Worm (Caenorhabditis elegans) whole organism, late embryonic: Measurements from ENCODE around the gene C43D7.8.

Experiments used
- C08G9.2 ChIP-seq: sonication (generic microtip); optimal IDR thresholded peaks from 2 replicates; lab custom pipeline; 2016; ENCODE audit warnings: mild to moderate bottlenecking, missing genetic modification characterization, moderate library complexity, missing compliant biosample characterization
- F13H6.1 ChIP-seq: sonication (generic microtip); optimal IDR thresholded peaks from 2 replicates; lab custom pipeline; 2016; ENCODE audit warnings: missing genetic modification characterization, missing compliant biosample characterization
- K09A11.1 ChIP-seq: sonication (generic microtip); optimal IDR thresholded peaks from 2 replicates; lab custom pipeline; 2017; ENCODE audit warnings: antibody characterized with exemption, mild to moderate bottlenecking, missing genetic modification characterization, missing compliant biosample characterization; ENCODE audit not compliant: insufficient read depth
- T23F11.4 ChIP-seq: fragments of 200-800 bp; sonication (Bioruptor generic); optimal IDR thresholded peaks from 2 replicates; lab custom pipeline; 2018; ENCODE audit warnings: mild to moderate bottlenecking, missing genetic modification characterization, missing compliant biosample characterization
- ahr-1 ChIP-seq: sonication (generic microtip); optimal IDR thresholded peaks from 2 replicates; lab custom pipeline; 2016; ENCODE audit warnings: missing genetic modification characterization, missing compliant biosample characterization
- ama-1 ChIP-seq: fragments of 150-350 bp; optimal IDR thresholded peaks from 2 replicates; lab custom pipeline; 2014
- ceh-14 ChIP-seq: sonication (generic microtip); optimal IDR thresholded peaks from 2 replicates; lab custom pipeline; 2016; ENCODE audit warnings: missing genotype, missing genetic modification characterization, missing compliant biosample characterization
- ceh-19 ChIP-seq: fragments of 200-800 bp; sonication (Bioruptor generic); optimal IDR thresholded peaks from 2 replicates; lab custom pipeline; 2018; ENCODE audit warnings: mild to moderate bottlenecking, missing genetic modification characterization, missing compliant biosample characterization
- ceh-2 ChIP-seq: sonication (generic microtip); optimal IDR thresholded peaks from 2 replicates; lab custom pipeline; 2016; ENCODE audit warnings: missing genotype, missing genetic modification characterization, missing compliant biosample characterization
- ceh-22 ChIP-seq: sonication (generic microtip); optimal IDR thresholded peaks from 2 replicates; lab custom pipeline; 2017; ENCODE audit warnings: missing biosample characterization, missing genetic modification characterization
- ceh-24 ChIP-seq: sonication (generic microtip); optimal IDR thresholded peaks from 2 replicates; lab custom pipeline; 2016; ENCODE audit warnings: mild to moderate bottlenecking, missing genetic modification characterization, missing compliant biosample characterization
- ceh-30 ChIP-seq: fragments of 150-350 bp; optimal IDR thresholded peaks from 2 replicates; lab custom pipeline; 2014; ENCODE audit warnings: missing biosample characterization, missing genetic modification characterization
- ceh-31 ChIP-seq: sonication (generic microtip); optimal IDR thresholded peaks from 2 replicates; lab custom pipeline; 2016; ENCODE audit warnings: missing genetic modification characterization, missing compliant biosample characterization
- ceh-9 ChIP-seq: sonication (generic microtip); optimal IDR thresholded peaks from 2 replicates; lab custom pipeline; 2016; ENCODE audit warnings: mild to moderate bottlenecking, missing genetic modification characterization, inconsistent platforms, missing compliant biosample characterization
- dmd-4 ChIP-seq: sonication (generic microtip); optimal IDR thresholded peaks from 2 replicates; lab custom pipeline; 2016; ENCODE audit warnings: borderline replicate concordance, missing genetic modification characterization, missing compliant biosample characterization
- dve-1 ChIP-seq: sonication (generic microtip); optimal IDR thresholded peaks from 2 replicates; lab custom pipeline; 2017; ENCODE audit warnings: antibody characterized with exemption, mild to moderate bottlenecking, missing genetic modification characterization, missing compliant biosample characterization
- elt-4 ChIP-seq: sonication (generic microtip); optimal IDR thresholded peaks from 2 replicates; lab custom pipeline; 2016; ENCODE audit warnings: missing genetic modification characterization, missing compliant biosample characterization
- ets-4 ChIP-seq: sonication (generic microtip); optimal IDR thresholded peaks from 2 replicates; lab custom pipeline; 2016; ENCODE audit warnings: missing genetic modification characterization, missing compliant biosample characterization
- eyg-1 ChIP-seq: sonication (generic microtip); optimal IDR thresholded peaks from 2 replicates; lab custom pipeline; 2016; ENCODE audit warnings: missing genotype, missing genetic modification characterization, missing compliant biosample characterization
- fax-1 ChIP-seq: sonication (generic microtip); optimal IDR thresholded peaks from 2 replicates; lab custom pipeline; 2016; ENCODE audit warnings: missing genotype, missing genetic modification characterization, missing compliant biosample characterization
- gmeb-2 ChIP-seq: sonication (generic microtip); optimal IDR thresholded peaks from 2 replicates; lab custom pipeline; 2016; ENCODE audit warnings: missing genetic modification characterization, inconsistent platforms, missing compliant biosample characterization
- hlh-13 ChIP-seq: fragments of 200-800 bp; sonication (Bioruptor generic); optimal IDR thresholded peaks from 2 replicates; lab custom pipeline; 2018; ENCODE audit warnings: mild to moderate bottlenecking, missing genetic modification characterization, missing compliant biosample characterization
- hlh-30 ChIP-seq: sonication (generic microtip); optimal IDR thresholded peaks from 2 replicates; lab custom pipeline; 2017; ENCODE audit warnings: antibody characterized with exemption, missing genetic modification characterization, missing compliant biosample characterization; ENCODE audit not compliant: insufficient read depth
- hlh-8 ChIP-seq: sonication (generic microtip); optimal IDR thresholded peaks from 2 replicates; lab custom pipeline; 2016; ENCODE audit warnings: missing genotype, missing genetic modification characterization, missing compliant biosample characterization
- lin-11 ChIP-seq: fragments of 200-800 bp; sonication (Bioruptor generic); optimal IDR thresholded peaks from 2 replicates; lab custom pipeline; 2018; ENCODE audit warnings: mild to moderate bottlenecking, missing genetic modification characterization, missing compliant biosample characterization
- madf-2 ChIP-seq: sonication (generic microtip); optimal IDR thresholded peaks from 2 replicates; lab custom pipeline; 2017; ENCODE audit warnings: missing genetic modification characterization, missing compliant biosample characterization
- mec-3 ChIP-seq: sonication (generic microtip); optimal IDR thresholded peaks from 2 replicates; lab custom pipeline; 2016; ENCODE audit warnings: borderline replicate concordance, missing genetic modification characterization, missing compliant biosample characterization
- nfya-1 ChIP-seq: sonication (generic microtip); optimal IDR thresholded peaks from 2 replicates; lab custom pipeline; 2017; ENCODE audit warnings: missing genetic modification characterization, mild to moderate bottlenecking, missing compliant biosample characterization, antibody characterized with exemption, moderate library complexity
- nhr-11 ChIP-seq: fragments of 150-350 bp; optimal IDR thresholded peaks from 2 replicates; lab custom pipeline; 2014; ENCODE audit warnings: missing biosample characterization, missing genetic modification characterization
- npax-4 ChIP-seq: sonication (generic microtip); optimal IDR thresholded peaks from 2 replicates; lab custom pipeline; 2016; ENCODE audit warnings: missing genetic modification characterization, missing compliant biosample characterization
- pag-3 ChIP-seq: sonication (generic microtip); optimal IDR thresholded peaks from 2 replicates; lab custom pipeline; 2016; ENCODE audit warnings: missing compliant biosample characterization, missing genetic modification characterization, borderline replicate concordance
- pat-9 ChIP-seq: fragments of 200-800 bp; sonication (Bioruptor generic); optimal IDR thresholded peaks from 2 replicates; lab custom pipeline; 2018; ENCODE audit warnings: mild to moderate bottlenecking, missing genetic modification characterization, moderate library complexity, missing compliant biosample characterization
- pax-1 ChIP-seq: fragments of 150-350 bp; optimal IDR thresholded peaks from 2 replicates; lab custom pipeline; 2014; ENCODE audit warnings: missing biosample characterization, missing genetic modification characterization
- pha-4 ChIP-seq: fragments of 150-350 bp; optimal IDR thresholded peaks from 2 replicates; lab custom pipeline; 2018; ENCODE audit warnings: missing biosample characterization, missing genetic modification reagents, missing genetic modification characterization
- pqm-1 ChIP-seq: sonication (generic microtip); optimal IDR thresholded peaks from 2 replicates; lab custom pipeline; 2016; ENCODE audit warnings: missing genetic modification characterization, missing compliant biosample characterization
- ref-2 ChIP-seq: sonication (generic microtip); optimal IDR thresholded peaks from 2 replicates; lab custom pipeline; 2016; ENCODE audit warnings: missing genetic modification characterization, missing compliant biosample characterization
- rnt-1 ChIP-seq: sonication (generic microtip); optimal IDR thresholded peaks from 2 replicates; lab custom pipeline; 2016; ENCODE audit warnings: missing genetic modification characterization, missing compliant biosample characterization
- sdc-2 ChIP-seq: sonication (generic microtip); optimal IDR thresholded peaks from 2 replicates; lab custom pipeline; 2016; ENCODE audit warnings: missing genotype, missing genetic modification characterization, missing compliant biosample characterization
- sox-2 ChIP-seq: fragments of 200-800 bp; sonication (Bioruptor generic); IDR thresholded peaks from 2 replicates; pipeline ENCODE4 v1.3.6; 2022; ENCODE audit warnings: missing genetic modification reagents, missing genetic modification characterization, missing compliant biosample characterization
- sox-4 ChIP-seq: sonication (generic microtip); optimal IDR thresholded peaks from 2 replicates; lab custom pipeline; 2017; ENCODE audit warnings: mild to moderate bottlenecking, missing genetic modification characterization, inconsistent platforms, missing compliant biosample characterization
- syd-9 ChIP-seq: sonication (generic microtip); optimal IDR thresholded peaks from 2 replicates; lab custom pipeline; 2016; ENCODE audit warnings: mild to moderate bottlenecking, missing genetic modification characterization, moderate library complexity, missing compliant biosample characterization
- tbx-2 ChIP-seq: sonication (generic microtip); optimal IDR thresholded peaks from 2 replicates; lab custom pipeline; 2016; ENCODE audit warnings: missing genetic modification characterization, missing compliant biosample characterization
- unc-3 ChIP-seq, 2 experiments: fragments of 200-800 bp in 1 of 2; sonication (Bioruptor generic) in 1 of 2; sonication (generic microtip) in 1 of 2; conservative IDR thresholded peaks in 1 of 2; optimal IDR thresholded peaks in 1 of 2; 2 replicates each; pipeline versions ENCODE4 v1.3.6 to Lab custom; 2016 to 2022; ENCODE audit warnings: missing compliant biosample characterization in 2 of 2, missing genetic modification characterization in 2 of 2, missing genetic modification reagents in 1 of 2
- unc-42 ChIP-seq: sonication (generic microtip); optimal IDR thresholded peaks from 2 replicates; lab custom pipeline; 2016; ENCODE audit warnings: missing genotype, missing genetic modification characterization, missing compliant biosample characterization
- ztf-16 ChIP-seq: sonication (generic microtip); optimal IDR thresholded peaks from 2 replicates; lab custom pipeline; 2017; ENCODE audit warnings: missing genetic modification characterization, missing compliant biosample characterization

Gene C43D7.8

DNA sequence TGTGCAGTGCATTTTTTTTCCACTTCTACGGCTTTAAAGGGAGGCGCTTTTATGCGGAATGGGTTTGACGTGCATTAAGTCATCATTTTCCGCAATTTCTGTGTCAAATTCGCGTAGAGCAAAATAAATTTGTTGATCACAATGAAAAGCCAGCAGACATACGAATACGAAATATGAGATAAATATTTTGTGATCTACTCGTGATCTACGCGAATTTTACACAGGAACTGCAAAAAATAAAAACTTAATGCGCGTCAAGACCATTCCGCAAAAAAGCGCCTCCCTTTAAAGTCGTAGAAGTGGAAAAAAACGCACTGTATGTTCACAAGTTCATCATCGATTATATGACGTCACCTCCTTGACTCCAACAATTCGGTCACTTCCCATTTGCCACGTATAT, at the start of gene C43D7.8:
C43D7.8 (minus strand) TSS at position 101 of the 400 bp plus-strand sequence.
- TF ChIP-seq ref-2 (tag; lab: Kevin White, UChicago) (no peak), hlh-13 (no peak), fax-1 (tag; lab: Kevin White, UChicago) (no peak), ceh-22 (tag; lab: Kevin White, UChicago) (no peak)
- TF ChIP-seq, all 69 proteins: peak for 0

DNA sequence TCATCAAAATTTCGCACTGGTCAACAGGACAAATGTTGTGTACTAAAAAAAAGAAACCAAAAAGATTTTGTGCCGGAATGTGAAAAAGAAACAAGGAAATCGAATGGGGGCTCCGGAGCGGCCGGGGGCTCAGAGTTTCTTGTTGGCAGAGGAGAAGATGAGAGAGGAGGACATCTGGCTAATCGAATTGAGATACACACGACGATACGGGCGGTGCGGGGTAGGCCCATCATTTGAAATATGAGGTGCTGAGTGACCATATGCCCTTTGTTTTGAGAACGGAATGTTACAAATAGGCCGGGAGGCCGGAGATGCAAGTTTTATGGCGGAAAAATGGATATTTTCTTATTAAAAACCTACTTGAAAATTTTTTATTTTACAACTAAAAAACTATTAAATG, 46.7 kb upstream of the C43D7.8 start:
- TF ChIP-seq T23F11.4 (GFP tag; lab: Kevin White, UChicago): no peak
- no peak for TF ChIP-seq nhr-11 (tag; lab: Kevin White, UChicago)
- TF ChIP-seq ceh-30 (tag; lab: Kevin White, UChicago): no peak
- TF ChIP-seq ztf-16 (tag; lab: Kevin White, UChicago): no peak
- peak; percentile 44 for TF ChIP-seq pag-3 (tag; lab: Kevin White, UChicago)
- no peak for TF ChIP-seq dve-1
- TF ChIP-seq pat-9 (tag; lab: Kevin White, UChicago): no peak
- TF ChIP-seq unc-42 (tag; lab: Kevin White, UChicago): peak; percentile 87
- peak; percentile 16 for TF ChIP-seq ceh-31 (tag; lab: Kevin White, UChicago)
- TF ChIP-seq ceh-19 (GFP tag; lab: Kevin White, UChicago): no peak
- no peak for TF ChIP-seq pqm-1 (tag; lab: Kevin White, UChicago)
- no peak for TF ChIP-seq gmeb-2
- no peak for TF ChIP-seq sox-2
- no peak for TF ChIP-seq ets-4 (tag; lab: Kevin White, UChicago)
- TF ChIP-seq hlh-30: no peak
- no peak for TF ChIP-seq ceh-9 (tag; lab: Kevin White, UChicago)
- TF ChIP-seq pax-1 (tag; lab: Kevin White, UChicago): no peak
- no peak for TF ChIP-seq sdc-2
- no peak for TF ChIP-seq madf-2 (tag; lab: Kevin White, UChicago)
- TF ChIP-seq tbx-2 (tag; lab: Kevin White, UChicago): no peak

DNA sequence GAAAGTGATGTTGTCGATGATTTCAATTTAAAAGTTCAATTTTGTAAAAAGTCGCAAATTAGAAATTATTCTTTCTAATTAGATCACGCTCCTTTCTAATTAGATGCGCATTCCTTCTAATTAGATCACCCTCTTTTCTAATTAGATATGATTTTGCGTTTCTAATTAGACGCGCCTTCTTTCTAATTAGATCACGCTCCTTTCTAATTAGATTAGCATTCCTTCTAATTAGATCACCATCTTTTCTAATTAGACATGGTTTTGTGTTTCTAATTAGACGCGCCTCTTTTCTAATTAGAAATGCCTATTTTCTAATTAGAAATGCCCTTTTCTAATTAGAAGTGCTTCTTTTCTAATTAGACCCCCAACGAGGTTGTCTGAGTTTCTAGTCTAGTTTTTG, 45.4 kb upstream of the C43D7.8 start:
- TF ChIP-seq dmd-4 (tag; lab: Kevin White, UChicago): no peak
- TF ChIP-seq eyg-1: no peak
- no peak for TF ChIP-seq lin-11 (tag; lab: Kevin White, UChicago)
- TF ChIP-seq pag-3 (tag; lab: Kevin White, UChicago): no peak
- TF ChIP-seq unc-42 (tag; lab: Kevin White, UChicago): peak; percentile 56
- TF ChIP-seq ref-2 (tag; lab: Kevin White, UChicago): no peak
- TF ChIP-seq elt-4 (tag; lab: Kevin White, UChicago): no peak
- no peak for TF ChIP-seq K09A11.1
- TF ChIP-seq unc-3 (GFP tag; conservative IDR thresholded peaks at IDR 0.05; lab: Robert Waterston, UW): no peak
- TF ChIP-seq unc-3 (tag; optimal IDR thresholded peaks at IDR 0.05; lab: Kevin White, UChicago): no peak
- TF ChIP-seq ztf-16 (tag; lab: Kevin White, UChicago): no peak
- TF ChIP-seq npax-4 (tag; lab: Kevin White, UChicago): no peak
- TF ChIP-seq ceh-14: peak; percentile 28
- no peak for TF ChIP-seq hlh-13
- no peak for TF ChIP-seq F13H6.1 (tag; lab: Kevin White, UChicago)
- no peak for TF ChIP-seq ceh-24
- no peak for TF ChIP-seq rnt-1

DNA sequence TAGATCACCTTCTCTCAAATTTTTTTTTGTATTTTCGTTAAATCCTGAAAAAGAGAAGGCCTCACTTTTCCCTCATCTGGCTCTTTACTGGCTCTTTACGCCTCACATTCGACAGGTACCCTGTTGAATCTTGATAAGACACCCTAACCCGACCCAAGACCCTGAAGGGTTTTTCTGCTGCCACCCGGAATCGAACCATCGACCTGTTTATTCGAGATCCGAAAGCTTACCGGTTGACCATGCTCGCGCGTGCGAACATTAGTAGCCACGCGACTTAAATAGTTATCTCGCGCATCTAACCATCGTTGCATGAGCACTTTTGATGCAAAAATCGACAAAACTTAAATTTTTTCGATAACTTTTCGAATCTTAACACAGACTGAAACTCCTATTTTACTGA, 43.9 kb upstream of the C43D7.8 start:
- TF ChIP-seq npax-4 (tag; lab: Kevin White, UChicago) (no peak), ceh-14 (no peak), pha-4 (no peak), syd-9 (no peak), nfya-1 (no peak), pat-9 (tag; lab: Kevin White, UChicago) (no peak), eyg-1 (no peak), mec-3 (tag; lab: Kevin White, UChicago) (no peak), ahr-1 (tag; lab: Kevin White, UChicago) (no peak), rnt-1 (no peak), sox-4 (tag; lab: Kevin White, UChicago) (no peak), ceh-2 (no peak), C08G9.2 (no peak), elt-4 (tag; lab: Kevin White, UChicago) (no peak), madf-2 (tag; lab: Kevin White, UChicago) (no peak), ceh-19 (GFP tag; lab: Kevin White, UChicago) (no peak), pag-3 (tag; lab: Kevin White, UChicago) (no peak), ama-1 (no peak), hlh-8 (no peak)
